Fruit fly (Drosophila melanogaster): ENCODE results near the gene GILT3.

The GILT3 gene

DNA sequence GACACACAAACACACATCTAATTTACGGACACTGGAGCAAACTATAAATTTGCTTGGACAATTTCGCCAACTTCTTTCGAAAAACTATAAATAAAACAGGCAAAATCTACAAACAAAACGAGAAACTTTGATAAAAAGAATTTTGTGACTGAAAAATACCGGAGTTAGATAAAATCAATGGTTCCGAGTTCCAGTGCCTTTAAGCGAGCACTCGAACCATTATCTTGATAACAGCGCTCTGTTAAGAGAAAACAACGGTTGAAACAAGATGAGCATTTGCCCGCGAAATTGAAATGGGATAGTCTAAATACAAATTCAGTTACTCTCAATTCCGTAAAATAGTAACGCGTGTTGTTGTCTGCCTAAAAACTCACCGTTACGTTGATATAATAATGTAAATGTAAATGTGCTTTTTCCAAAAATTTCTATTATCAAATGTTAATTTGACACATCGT lies 17.4 kb downstream of the GILT3 start, which contains the start of gene CG10254:
Gene CG10254, minus strand, starts transcription at position 405 of the 455 bp plus-strand sequence.
- TF ChIP-seq CG10348 (GFP tag; IDR thresholded peaks at IDR 0.05): no peak

DNA sequence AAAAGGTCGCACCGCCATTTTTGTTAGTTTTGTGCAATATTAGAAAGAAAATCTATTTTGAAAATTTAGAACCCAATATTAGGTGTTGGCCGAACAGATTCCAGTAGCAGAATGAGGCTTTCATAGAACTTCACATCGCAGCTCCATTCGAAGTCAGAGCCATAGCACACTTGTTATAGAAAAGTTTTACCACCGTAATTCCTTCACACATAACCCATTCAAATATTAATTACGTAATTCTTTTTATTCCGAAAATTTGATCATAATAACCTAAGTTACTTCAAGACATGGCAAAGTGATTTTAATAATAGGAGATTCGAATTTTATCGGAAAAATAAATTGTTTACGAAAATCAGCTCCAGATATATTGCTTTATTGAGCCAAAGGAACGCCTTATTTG lies 19.0 kb downstream of the GILT3 start, which contains the start of gene CG10252:
Gene CG10252, minus strand, starts transcription at position 101 of the 400 bp plus-strand sequence.
- TF ChIP-seq Pif1A (GFP tag; optimal IDR thresholded peaks at IDR 0.05): no peak
- no peak for TF ChIP-seq rn (GFP tag; IDR thresholded peaks at IDR 0.05)
- TF ChIP-seq CG8301 (tag; optimal IDR thresholded peaks at IDR 0.05): no peak
- no peak for TF ChIP-seq CG32121 (GFP tag; IDR thresholded peaks at IDR 0.05)
- no peak for TF ChIP-seq Ets98B (GFP tag; IDR thresholded peaks at IDR 0.05)

DNA sequence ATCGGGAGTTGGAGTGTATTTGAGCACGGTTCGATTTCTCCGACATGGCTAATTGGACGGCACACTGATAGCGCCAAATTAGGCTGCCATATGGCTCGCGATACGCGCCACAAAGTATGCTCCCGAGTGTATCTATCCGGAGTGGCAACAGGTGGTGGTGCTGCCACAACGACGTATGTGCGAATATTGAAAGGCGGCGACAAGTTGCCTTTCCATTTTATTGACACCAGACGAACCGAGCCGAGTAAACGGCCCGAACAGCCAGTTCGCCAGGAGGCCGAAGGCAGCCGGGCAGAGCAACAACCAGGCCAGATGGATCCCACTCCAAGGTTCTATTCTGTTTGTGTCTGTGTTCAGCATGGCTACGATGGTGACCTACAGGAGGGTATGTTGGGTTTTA lies 21.7 kb downstream of the GILT3 start, which contains the start of gene prt:
Gene prt, minus strand, starts transcription at position 193 of the 400 bp plus-strand sequence.
- peak; percentile 70 for TF ChIP-seq CG12605 (GFP tag; IDR thresholded peaks at IDR 0.05)
- no peak for TF ChIP-seq EcR (GFP tag; optimal IDR thresholded peaks at IDR 0.05)

DNA sequence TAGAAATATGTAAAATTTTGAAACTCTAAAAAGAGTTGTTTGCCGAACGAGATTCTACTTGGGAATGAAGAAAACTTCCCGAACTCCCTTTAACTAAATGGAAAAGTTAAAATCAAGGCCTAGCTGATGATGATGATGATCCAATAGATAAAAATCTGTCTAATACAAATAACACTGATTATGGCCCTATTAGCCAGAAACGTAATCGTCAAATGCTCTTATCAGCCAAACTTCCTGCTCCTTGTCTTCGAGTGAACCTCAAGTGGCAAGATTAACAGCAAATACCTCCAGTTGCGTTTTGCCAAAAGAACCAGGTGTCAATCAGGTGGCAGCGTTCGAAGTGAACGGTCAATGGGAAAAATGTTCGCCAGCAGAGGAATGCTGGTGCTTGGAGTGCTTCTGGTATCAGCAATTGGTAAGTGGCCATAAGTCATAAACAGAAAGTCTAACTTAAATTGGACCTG lies 23.2 kb downstream of the GILT3 start, which contains the start of the genes CG31468 and Gba1a:
Gene CG31468, minus strand, starts transcription at position 51 of the 464 bp plus-strand sequence.
Gene Gba1a, plus strand, starts transcription at position 318 of the 464 bp plus-strand sequence.
- no peak for TF ChIP-seq CG12605 (GFP tag; IDR thresholded peaks at IDR 0.05)
- no peak for TF ChIP-seq CG14655 (GFP tag; optimal IDR thresholded peaks at IDR 0.05)
- TF ChIP-seq EcR (GFP tag; optimal IDR thresholded peaks at IDR 0.05): no peak
- no peak for TF ChIP-seq CG4496 (GFP tag; IDR thresholded peaks at IDR 0.05)
- TF ChIP-seq CG15710 (tag; optimal IDR thresholded peaks at IDR 0.05): no peak
- no peak for TF ChIP-seq fd96Ca (GFP tag; IDR thresholded peaks at IDR 0.05)
- TF ChIP-seq CG8301 (tag; optimal IDR thresholded peaks at IDR 0.05): no peak
- TF ChIP-seq D1 (tag; optimal IDR thresholded peaks at IDR 0.05): no peak
- TF ChIP-seq gl (tag; optimal IDR thresholded peaks at IDR 0.05): no peak
- TF ChIP-seq CG34367 (tag; optimal IDR thresholded peaks at IDR 0.05): no peak
- TF ChIP-seq CG13204 (GFP tag; optimal IDR thresholded peaks at IDR 0.05): no peak
- no peak for TF ChIP-seq Pif1B (GFP tag; optimal IDR thresholded peaks at IDR 0.05)
- no peak for TF ChIP-seq CG8159 (tag; optimal IDR thresholded peaks at IDR 0.05)
- no peak for TF ChIP-seq Pif1A (GFP tag; optimal IDR thresholded peaks at IDR 0.05)
- no peak for TF ChIP-seq Snoo (tag; optimal IDR thresholded peaks at IDR 0.05)
- no peak for TF ChIP-seq Ets98B (GFP tag; IDR thresholded peaks at IDR 0.05)
- TF ChIP-seq CG10348 (GFP tag; IDR thresholded peaks at IDR 0.05): no peak
- TF ChIP-seq CG9948 (tag; optimal IDR thresholded peaks at IDR 0.05): no peak
- no peak for TF ChIP-seq rn (GFP tag; IDR thresholded peaks at IDR 0.05)

DNA sequence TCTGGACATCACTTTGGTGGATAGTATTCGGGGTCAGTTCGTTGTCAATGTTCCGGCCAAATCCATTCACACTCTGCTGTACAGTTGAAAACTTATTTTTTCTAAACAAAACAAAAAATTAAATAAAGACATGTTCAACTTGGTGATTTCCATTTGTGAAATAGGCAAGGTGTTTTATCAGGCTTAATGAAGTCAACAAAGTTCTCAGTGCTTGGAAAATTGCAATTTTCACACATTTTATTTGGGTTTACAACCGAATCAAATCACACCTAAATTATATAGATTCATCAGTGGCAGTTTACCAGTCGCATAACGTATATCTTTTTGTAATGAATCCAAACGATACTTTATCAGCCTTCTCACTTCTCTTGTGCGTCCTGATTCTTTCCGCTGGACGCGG lies 25.3 kb downstream of the GILT3 start, which contains the start of gene Qsox4:
Gene Qsox4, plus strand, starts transcription at position 301 of the 400 bp plus-strand sequence.
- TF ChIP-seq CG8159 (tag; optimal IDR thresholded peaks at IDR 0.05) (no peak), CG4496 (GFP tag; IDR thresholded peaks at IDR 0.05) (no peak), CG32121 (GFP tag; IDR thresholded peaks at IDR 0.05) (no peak), CG12605 (GFP tag; IDR thresholded peaks at IDR 0.05) (no peak), EcR (GFP tag; optimal IDR thresholded peaks at IDR 0.05) (no peak)

DNA sequence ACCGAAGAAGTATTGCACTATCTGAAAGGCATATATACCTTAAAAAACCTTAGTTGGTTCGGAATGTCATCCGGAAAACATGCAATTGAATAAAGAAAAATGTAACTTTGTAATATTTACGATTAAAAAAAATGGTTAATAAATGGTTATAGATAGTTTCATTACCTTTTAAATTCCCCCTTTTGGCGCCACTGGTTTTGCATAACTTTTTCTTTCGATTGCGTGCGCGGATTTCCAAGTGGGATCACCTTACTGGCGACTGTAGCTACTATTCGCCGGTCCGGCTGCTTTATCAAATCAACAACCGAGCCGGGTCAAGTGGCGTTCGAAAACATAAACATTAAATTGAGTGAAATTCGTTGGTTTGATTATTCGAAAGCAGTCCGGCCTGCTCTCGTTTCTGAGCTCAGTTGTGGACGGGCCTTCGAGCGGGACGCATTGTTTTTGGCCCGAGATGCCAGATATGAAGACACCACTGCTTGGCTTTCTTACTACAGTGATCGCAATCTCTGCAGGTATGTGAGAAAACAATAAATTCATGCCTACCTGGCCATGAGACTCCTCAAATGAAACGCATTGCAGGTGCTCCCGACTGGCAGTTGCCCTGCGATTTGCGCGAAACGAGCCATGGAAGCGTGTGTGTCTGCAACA lies 27.4 kb downstream of the GILT3 start, which contains the start of gene Gba1b:
Gene Gba1b, plus strand, starts transcription at position 422 of the 651 bp plus-strand sequence.
- TF ChIP-seq EcR (GFP tag; optimal IDR thresholded peaks at IDR 0.05): no peak

DNA sequence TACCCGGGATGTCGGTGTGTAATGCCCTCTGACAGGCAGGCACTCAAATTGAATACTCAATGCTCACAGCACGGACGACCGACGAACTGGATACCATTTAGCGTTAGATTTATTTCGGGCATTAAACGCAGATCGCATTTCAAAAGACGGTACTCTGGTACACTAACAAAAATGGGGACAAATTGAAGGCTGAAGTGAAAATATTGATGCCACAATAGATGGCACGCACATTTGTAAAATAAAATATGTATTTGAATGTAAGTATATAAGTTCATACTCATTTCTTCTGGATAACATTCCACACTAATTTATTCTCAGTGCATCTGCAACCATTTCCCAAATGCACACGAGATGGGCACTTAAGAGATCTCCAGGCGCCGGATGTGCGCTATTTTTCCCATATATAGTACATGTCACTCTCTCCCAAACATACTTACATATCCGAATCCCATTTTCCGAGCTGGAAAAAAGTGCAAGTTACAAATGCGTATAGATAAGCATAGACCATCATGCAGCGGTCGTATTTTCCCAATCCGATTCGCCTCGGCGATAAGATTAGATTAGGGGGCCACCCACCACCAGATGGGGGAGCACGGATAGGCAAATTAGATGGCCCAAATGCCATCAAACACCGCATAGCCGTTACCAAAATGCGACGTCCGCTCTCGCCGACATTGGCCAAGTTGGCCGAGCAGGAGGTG lies 32.5 kb downstream of the GILT3 start, which contains the start of gene CG10301:
Gene CG10301, plus strand, starts transcription at position 651 of the 701 bp plus-strand sequence.
- TF ChIP-seq CG13204 (GFP tag; optimal IDR thresholded peaks at IDR 0.05) (no peak), Ets98B (GFP tag; IDR thresholded peaks at IDR 0.05) (no peak), CG8301 (tag; optimal IDR thresholded peaks at IDR 0.05) (no peak), D1 (tag; optimal IDR thresholded peaks at IDR 0.05) (no peak), Pif1A (GFP tag; optimal IDR thresholded peaks at IDR 0.05) (no peak), fd96Ca (GFP tag; IDR thresholded peaks at IDR 0.05) (no peak), CG12605 (GFP tag; IDR thresholded peaks at IDR 0.05) (no peak), Snoo (tag; optimal IDR thresholded peaks at IDR 0.05) (no peak), CG8159 (tag; optimal IDR thresholded peaks at IDR 0.05) (no peak), EcR (GFP tag; optimal IDR thresholded peaks at IDR 0.05) (no peak)
